Fruit fly (Drosophila melanogaster) whole organism, pupa: ENCODE measurements around the gene CG45095.

Experiments used
- CG10348 ChIP-seq: fragments of 200-800 bp; sonication (Bioruptor generic); IDR thresholded peaks from 2 replicates; pipeline ENCODE4 v1.3.6; 2022; ENCODE audit warnings: missing biosample characterization, missing genetic modification characterization
- CG12605 ChIP-seq: fragments of 200-800 bp; sonication (Bioruptor generic); IDR thresholded peaks from 2 replicates; pipeline ENCODE4 v1.3.6; 2022; ENCODE audit warnings: missing biosample characterization, missing genetic modification characterization
- CG13204 ChIP-seq: fragments of 200-800 bp; sonication (Bioruptor generic); optimal IDR thresholded peaks from 2 replicates; lab custom pipeline; 2018; ENCODE audit warnings: missing biosample characterization, mild to moderate bottlenecking, missing genetic modification characterization, moderate library complexity
- CG14655 ChIP-seq: fragments of 200-800 bp; sonication (Bioruptor generic); optimal IDR thresholded peaks from 3 replicates; lab custom pipeline; 2017; ENCODE audit warnings: mild to moderate bottlenecking, missing biosample characterization, missing genetic modification reagents, missing genetic modification characterization
- CG15710 ChIP-seq: fragments of 200-800 bp; sonication (Bioruptor generic); optimal IDR thresholded peaks from 2 replicates; lab custom pipeline; 2018; ENCODE audit warnings: missing biosample characterization, mild to moderate bottlenecking, missing genetic modification characterization, moderate library complexity
- CG34367 ChIP-seq: fragments of 200-800 bp; sonication (Bioruptor generic); optimal IDR thresholded peaks from 2 replicates; lab custom pipeline; 2018; ENCODE audit warnings: missing biosample characterization, mild to moderate bottlenecking, missing genetic modification characterization
- CG8159 ChIP-seq: fragments of 200-800 bp; sonication (Bioruptor generic); optimal IDR thresholded peaks from 3 replicates; lab custom pipeline; 2018; ENCODE audit warnings: missing biosample characterization, mild to moderate bottlenecking, missing genetic modification characterization, moderate library complexity
- Ets98B ChIP-seq: fragments of 200-800 bp; sonication (Bioruptor generic); IDR thresholded peaks from 2 replicates; pipeline ENCODE4 v1.3.6; 2022; ENCODE audit warnings: missing biosample characterization, missing genetic modification characterization
- Pif1A ChIP-seq: fragments of 200-800 bp; sonication (Bioruptor generic); optimal IDR thresholded peaks from 3 replicates; lab custom pipeline; 2016; ENCODE audit warnings: missing biosample characterization, missing genetic modification characterization
- Snoo ChIP-seq: fragments of 200-800 bp; sonication (Bioruptor generic); optimal IDR thresholded peaks from 3 replicates; lab custom pipeline; 2017; ENCODE audit warnings: missing biosample characterization, mild to moderate bottlenecking, missing genetic modification characterization, inconsistent platforms
- fd96Ca ChIP-seq: fragments of 200-800 bp; sonication (Bioruptor generic); IDR thresholded peaks from 3 replicates; pipeline ENCODE4 v1.3.6; 2022; ENCODE audit warnings: missing biosample characterization, missing genetic modification characterization

- TF ChIP-seq CG15710 (tag; lab: Kevin White, UChicago), result no peak
- TF ChIP-seq CG12605 (GFP tag; lab: Robert Waterston, UW), result no peak
- no peak for TF ChIP-seq Snoo (tag; lab: Kevin White, UChicago)
- TF ChIP-seq CG14655 (GFP tag; lab: Kevin White, UChicago), result no peak
- TF ChIP-seq Pif1A, result no peak
- TF ChIP-seq fd96Ca, result no peak
- TF ChIP-seq CG8159 (tag; lab: Kevin White, UChicago), result peak; percentile 58
- no peak for TF ChIP-seq CG10348
- TF ChIP-seq CG13204 (GFP tag; lab: Kevin White, UChicago), result no peak
- no peak for TF ChIP-seq CG34367
- no peak for TF ChIP-seq Ets98B (GFP tag; lab: Robert Waterston, UW)
These were observed 27.8 kb upstream of the CG45095 start, which contains the start of the genes shams and CG11920 for dm6 chr3R:25074558-25074964.
